Worm (Caenorhabditis elegans): ENCODE data around the gene mex-1.

Gene mex-1

DNA sequence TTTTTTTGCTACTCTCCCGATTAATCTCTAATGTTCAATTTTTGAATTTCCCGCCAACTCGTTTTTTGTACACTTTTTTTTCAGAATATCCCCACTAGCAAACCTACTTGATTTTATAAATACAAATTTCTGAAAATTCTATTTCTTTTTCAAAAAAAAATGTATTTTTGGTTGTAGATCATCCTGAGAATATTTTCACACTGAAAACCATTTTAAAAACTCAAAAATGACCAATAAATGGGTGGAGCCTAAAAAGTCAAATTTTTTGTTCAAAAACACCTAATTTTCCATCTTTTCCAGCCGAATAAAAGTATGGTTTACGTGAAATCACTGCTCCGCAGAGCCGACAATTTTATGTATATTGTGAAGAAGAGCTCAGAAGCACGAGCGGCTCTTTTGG, 20.3 kb downstream of the mex-1 start, which contains the start of gene Y17G7B.3:
Y17G7B.3 (plus strand) TSS at position 301 of the 400 bp plus-strand sequence.
- TF ChIP-seq jun-1 (tag; optimal IDR thresholded peaks at IDR 0.05): no peak
- no peak for TF ChIP-seq fkh-2 (tag; optimal IDR thresholded peaks at IDR 0.05)
- TF ChIP-seq ztf-4 (tag; optimal IDR thresholded peaks at IDR 0.05): no peak
- TF ChIP-seq fos-1 (tag; optimal IDR thresholded peaks at IDR 0.05): no peak
- TF ChIP-seq nhr-23 (tag; optimal IDR thresholded peaks at IDR 0.05): no peak
- TF ChIP-seq nhr-67 (tag; optimal IDR thresholded peaks at IDR 0.05): no peak
- no peak for TF ChIP-seq nhr-237 (tag; optimal IDR thresholded peaks at IDR 0.05)
- TF ChIP-seq R02D3.7 (tag; optimal IDR thresholded peaks at IDR 0.05): no peak
- no peak for TF ChIP-seq ceh-16 (tag; optimal IDR thresholded peaks at IDR 0.05)
- no peak for TF ChIP-seq egl-27 (tag; optimal IDR thresholded peaks at IDR 0.05)
- no peak for TF ChIP-seq snpc-4 (tag; optimal IDR thresholded peaks at IDR 0.05)
- TF ChIP-seq elt-1 (tag; optimal IDR thresholded peaks at IDR 0.05): no peak
- no peak for TF ChIP-seq ceh-82 (tag; optimal IDR thresholded peaks at IDR 0.05)
- TF ChIP-seq elt-2 (tag; optimal IDR thresholded peaks at IDR 0.05): no peak
- TF ChIP-seq eor-1 (tag; optimal IDR thresholded peaks at IDR 0.05): no peak
- no peak for TF ChIP-seq ceh-28 (tag; optimal IDR thresholded peaks at IDR 0.05)
- no peak for TF ChIP-seq unc-62 (GFP tag; optimal IDR thresholded peaks at IDR 0.05)
- no peak for TF ChIP-seq mdl-1 (tag; optimal IDR thresholded peaks at IDR 0.05)
- no peak for TF ChIP-seq nhr-77 (tag; optimal IDR thresholded peaks at IDR 0.05)
- TF ChIP-seq nhr-12 (tag; optimal IDR thresholded peaks at IDR 0.05): no peak

DNA sequence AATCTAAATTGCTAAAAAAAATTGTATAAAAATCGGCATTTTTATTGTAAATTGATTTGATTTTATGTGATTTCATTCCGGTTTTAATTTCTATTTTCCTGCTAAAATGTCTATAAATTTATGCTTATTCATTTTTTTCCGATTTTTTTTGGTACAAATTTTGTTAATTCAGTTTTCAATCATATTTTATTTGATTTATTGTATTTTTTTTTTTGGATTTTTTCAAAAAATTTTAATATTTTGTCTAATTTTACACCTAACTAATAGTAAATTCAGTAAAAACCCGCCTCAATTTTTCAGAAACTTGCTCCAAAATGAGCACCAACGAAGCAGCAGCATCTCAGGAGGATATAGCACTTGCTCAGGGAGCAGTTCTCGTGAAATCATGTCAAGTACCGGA, 24.3 kb downstream of the mex-1 start, which contains the start of gene dhps-1:
dhps-1 (plus strand) TSS at position 301 of the 400 bp plus-strand sequence.
- TF ChIP-seq sea-2 (GFP tag; optimal IDR thresholded peaks at IDR 0.05) (no peak), lin-39 (tag; optimal IDR thresholded peaks at IDR 0.05) (no peak), mdl-1 (tag; optimal IDR thresholded peaks at IDR 0.05) (no peak), egl-27 (tag; optimal IDR thresholded peaks at IDR 0.05) (no peak), daf-12 (tag; optimal IDR thresholded peaks at IDR 0.05) (no peak), tbx-2 (tag; optimal IDR thresholded peaks at IDR 0.05) (no peak), elt-2 (tag; optimal IDR thresholded peaks at IDR 0.05) (no peak), R02D3.7 (tag; optimal IDR thresholded peaks at IDR 0.05) (no peak), ceh-28 (tag; optimal IDR thresholded peaks at IDR 0.05) (no peak), nhr-43 (tag; optimal IDR thresholded peaks at IDR 0.05; ENCODE audit: poor library complexity, severe bottlenecking) (no peak), aly-2 (tag; optimal IDR thresholded peaks at IDR 0.05) (no peak), nhr-11 (tag; optimal IDR thresholded peaks at IDR 0.05) (no peak)

DNA sequence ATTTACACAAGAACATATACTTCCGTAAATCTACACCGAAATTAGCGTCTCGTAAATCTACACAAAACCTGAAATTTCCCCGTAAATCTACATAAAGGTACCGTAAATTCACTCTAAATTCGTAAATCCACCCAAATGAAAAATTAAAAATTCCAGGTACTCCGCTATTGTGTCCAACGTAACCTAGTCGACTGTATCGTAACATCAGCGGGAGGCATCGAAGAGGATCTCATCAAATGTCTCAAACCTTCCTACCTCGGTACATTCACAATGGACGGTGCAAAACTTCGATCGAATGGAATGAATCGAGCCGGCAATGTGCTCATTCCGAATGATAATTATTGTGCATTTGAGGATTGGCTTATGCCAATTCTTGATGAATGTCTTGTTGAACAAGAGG, 26.5 kb downstream of the mex-1 start:
- TF ChIP-seq ceh-16 (tag; optimal IDR thresholded peaks at IDR 0.05): no peak
- TF ChIP-seq pqm-1 (tag; optimal IDR thresholded peaks at IDR 0.05): no peak
- TF ChIP-seq nhr-23 (tag; optimal IDR thresholded peaks at IDR 0.05): no peak
- no peak for TF ChIP-seq fkh-2 (tag; optimal IDR thresholded peaks at IDR 0.05)
- TF ChIP-seq elt-1 (tag; optimal IDR thresholded peaks at IDR 0.05): no peak
- no peak for TF ChIP-seq hmg-11 (tag; optimal IDR thresholded peaks at IDR 0.05)
- no peak for TF ChIP-seq nhr-28 (tag; optimal IDR thresholded peaks at IDR 0.05)
- no peak for TF ChIP-seq nhr-12 (tag; optimal IDR thresholded peaks at IDR 0.05)

DNA sequence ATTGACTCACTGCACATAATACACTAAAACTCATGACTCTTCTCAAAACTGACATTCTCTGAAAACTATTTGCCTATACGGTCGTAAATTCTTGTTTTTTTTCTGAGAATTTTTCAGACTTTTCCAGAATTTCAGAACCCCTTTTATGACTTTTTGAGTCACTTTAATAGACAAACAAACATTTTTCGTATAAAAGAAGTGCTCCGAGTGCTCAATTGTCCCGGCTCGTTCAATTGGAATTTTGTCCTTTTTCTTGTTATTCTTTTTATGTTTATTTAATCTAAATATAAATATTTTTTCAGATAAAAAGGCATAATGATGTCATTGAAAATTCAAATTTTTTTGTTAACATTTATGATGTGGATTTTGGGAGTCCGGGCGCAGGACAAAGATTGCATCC, 30.5 kb downstream of the mex-1 start, which contains the start of gene Y17G7B.23:
Y17G7B.23 (plus strand) TSS at position 301 of the 400 bp plus-strand sequence.
- no peak for TF ChIP-seq nhr-12 (tag; optimal IDR thresholded peaks at IDR 0.05)
- no peak for TF ChIP-seq skn-1 (tag; optimal IDR thresholded peaks at IDR 0.05)
- no peak for TF ChIP-seq lsy-12 (tag; optimal IDR thresholded peaks at IDR 0.05)
- no peak for TF ChIP-seq unc-62 (GFP tag; optimal IDR thresholded peaks at IDR 0.05)
- TF ChIP-seq ama-1 (optimal IDR thresholded peaks at IDR 0.05): no peak
- no peak for TF ChIP-seq ztf-11 (tag; optimal IDR thresholded peaks at IDR 0.05)
- TF ChIP-seq sea-2 (GFP tag; optimal IDR thresholded peaks at IDR 0.05): no peak
- no peak for TF ChIP-seq elt-3 (tag; optimal IDR thresholded peaks at IDR 0.05)
- no peak for TF ChIP-seq nhr-11 (tag; optimal IDR thresholded peaks at IDR 0.05)
- no peak for TF ChIP-seq tbx-2 (tag; optimal IDR thresholded peaks at IDR 0.05)
- TF ChIP-seq pqm-1 (tag; optimal IDR thresholded peaks at IDR 0.05): no peak
- no peak for TF ChIP-seq mdl-1 (tag; optimal IDR thresholded peaks at IDR 0.05)
- TF ChIP-seq nhr-76 (tag; optimal IDR thresholded peaks at IDR 0.05): no peak
- TF ChIP-seq nfya-1 (tag; optimal IDR thresholded peaks at IDR 0.05; ENCODE audit: insufficient read depth): no peak

Data from whole organism, L3 larva.